Fruit fly (Drosophila melanogaster): ENCODE results near the gene yellow-c.

Gene yellow-c

DNA sequence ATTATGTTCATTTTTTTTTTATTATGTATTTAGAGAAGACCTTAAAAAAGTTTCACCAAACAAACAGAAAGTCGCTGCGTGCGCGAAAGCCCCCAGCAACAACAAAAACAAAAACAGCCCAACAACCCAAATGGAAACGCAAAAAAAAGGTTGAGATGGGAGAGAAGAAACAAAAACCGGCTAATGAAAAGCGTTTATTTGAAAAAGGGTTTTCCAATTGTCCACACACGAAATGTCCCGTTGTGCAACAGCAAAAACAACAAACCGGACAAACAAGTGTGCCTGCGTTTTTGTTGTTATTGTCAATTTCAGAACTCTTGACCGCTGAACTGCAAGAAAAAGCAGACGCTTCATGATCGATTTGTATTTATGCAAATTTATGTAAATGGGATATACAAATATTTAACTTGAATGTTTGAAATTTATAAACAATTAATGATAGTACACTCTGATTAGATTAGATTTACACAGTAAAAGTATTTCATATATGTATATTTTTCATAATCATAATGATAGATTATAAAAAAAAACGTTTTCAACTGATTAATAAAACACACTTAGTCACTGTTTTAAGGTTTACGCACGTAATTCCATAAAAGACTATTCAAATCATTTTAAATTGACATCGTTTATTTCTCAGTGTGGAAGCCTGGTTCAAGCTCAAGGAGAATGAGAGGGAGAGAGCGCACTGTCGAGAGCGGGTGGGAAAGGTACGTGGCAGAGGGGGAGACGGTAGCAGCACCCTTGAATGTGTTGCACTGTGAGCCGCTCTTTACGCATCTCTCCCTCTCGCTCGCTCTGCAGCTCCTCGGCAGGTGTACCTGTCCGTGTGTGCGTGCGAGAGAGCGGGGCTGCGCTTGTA lies 21.4 kb downstream of the yellow-c start (continued):
- no peak for TF ChIP-seq p53 (GFP tag; optimal IDR thresholded peaks at IDR 0.05)
- TF ChIP-seq twi (tag; optimal IDR thresholded peaks at IDR 0.05): peak; percentile 41
- TF ChIP-seq zen2 (GFP tag; IDR thresholded peaks at IDR 0.05; ENCODE audit: partially characterized antibody): no peak
- peak; percentile 22 for TF ChIP-seq gcm2 (GFP tag; optimal IDR thresholded peaks at IDR 0.05)
- TF ChIP-seq Nf-YC (tag; optimal IDR thresholded peaks at IDR 0.05): no peak
- peak; percentile 58 for TF ChIP-seq Fer3 (tag; optimal IDR thresholded peaks at IDR 0.05)
- peak; percentile 36 for TF ChIP-seq run (tag; optimal IDR thresholded peaks at IDR 0.05)
- no peak for TF ChIP-seq pita (GFP tag; optimal IDR thresholded peaks at IDR 0.05)
- peak; percentile 39; the same call in 1 of the 2 replicates for TF ChIP-seq toy (GFP tag; IDR thresholded peaks at IDR 0.05)
- TF ChIP-seq scrt (GFP tag; optimal IDR thresholded peaks at IDR 0.05): peak; percentile 31
- TF ChIP-seq en (GFP tag; optimal IDR thresholded peaks at IDR 0.05): no peak
- no peak for TF ChIP-seq Lim3 (GFP tag; IDR thresholded peaks at IDR 0.05)
- TF ChIP-seq unpg (GFP tag; optimal IDR thresholded peaks at IDR 0.05): peak; percentile 77
- TF ChIP-seq onecut (GFP tag; IDR thresholded peaks at IDR 0.05): peak; percentile 56
- TF ChIP-seq CG12071 (GFP tag; optimal IDR thresholded peaks at IDR 0.05): peak; percentile 11
- peak; percentile 80 for TF ChIP-seq Sox100B (GFP tag; optimal IDR thresholded peaks at IDR 0.05)
- TF ChIP-seq HmgZ (tag; optimal IDR thresholded peaks at IDR 0.05): no peak
- TF ChIP-seq CG5180 (GFP tag; optimal IDR thresholded peaks at IDR 0.05): peak; percentile 67
- TF ChIP-seq MBD-R2 (GFP tag; IDR thresholded peaks at IDR 0.05): no peak; the same call in 1 of the 2 replicates
- no peak for TF ChIP-seq ham (GFP tag; IDR thresholded peaks at IDR 0.05)
- TF ChIP-seq CG15479 (GFP tag; optimal IDR thresholded peaks at IDR 0.05): peak; percentile 35
- peak; percentile 48 for TF ChIP-seq lilli (GFP tag; optimal IDR thresholded peaks at IDR 0.05)
- TF ChIP-seq CG11247 (GFP tag; IDR thresholded peaks at IDR 0.05): no peak; the same call in none of the 2 replicates
- TF ChIP-seq CG12769 (tag; optimal IDR thresholded peaks at IDR 0.05): no peak
- TF ChIP-seq gt (GFP tag; IDR thresholded peaks at IDR 0.05): peak; percentile 45; the same call in 1 of the 2 replicates
- TF ChIP-seq Drgx (GFP tag; IDR thresholded peaks at IDR 0.05): peak; percentile 82
- peak; percentile 44 for TF ChIP-seq CG13123 (GFP tag; optimal IDR thresholded peaks at IDR 0.05)
- TF ChIP-seq cato (GFP tag; optimal IDR thresholded peaks at IDR 0.05; ENCODE audit: borderline replicate concordance): peak; percentile 53
- TF ChIP-seq mirr (GFP tag; optimal IDR thresholded peaks at IDR 0.05): no peak
- no peak for TF ChIP-seq usp (GFP tag; optimal IDR thresholded peaks at IDR 0.05)
- no peak for TF ChIP-seq z (GFP tag; IDR thresholded peaks at IDR 0.05)
- TF ChIP-seq ranshi (GFP tag; IDR thresholded peaks at IDR 0.05): peak; percentile 75
- TF ChIP-seq TFAM (GFP tag; optimal IDR thresholded peaks at IDR 0.05): peak; percentile 11
- peak; percentile 87 for TF ChIP-seq CG2678 (tag; optimal IDR thresholded peaks at IDR 0.05)
- TF ChIP-seq CG8765 (GFP tag; IDR thresholded peaks at IDR 0.05): peak; percentile 47; the same call in 1 of the 2 replicates
- peak; percentile 93 for TF ChIP-seq Elba2 (GFP tag; optimal IDR thresholded peaks at IDR 0.05)
- TF ChIP-seq Oli (tag; optimal IDR thresholded peaks at IDR 0.05): peak; percentile 74
- no peak for TF ChIP-seq Dfd (GFP tag; optimal IDR thresholded peaks at IDR 0.05)
- TF ChIP-seq NC2β (GFP tag; optimal IDR thresholded peaks at IDR 0.05): no peak
- no peak for TF ChIP-seq luna (GFP tag; optimal IDR thresholded peaks at IDR 0.05)
- no peak for TF ChIP-seq MESR4 (GFP tag; optimal IDR thresholded peaks at IDR 0.05)
- peak; percentile 37 for TF ChIP-seq kay (GFP tag; optimal IDR thresholded peaks at IDR 0.05)
- peak; percentile 74 for TF ChIP-seq CG4820 (GFP tag; optimal IDR thresholded peaks at IDR 0.05)
- peak; percentile 49 for TF ChIP-seq Chrac-16 (GFP tag; optimal IDR thresholded peaks at IDR 0.05)
- TF ChIP-seq lab (GFP tag; optimal IDR thresholded peaks at IDR 0.05): peak; percentile 72
- TF ChIP-seq YL-1 (GFP tag; optimal IDR thresholded peaks at IDR 0.05): no peak
- peak; percentile 74 for TF ChIP-seq gcm (GFP tag; optimal IDR thresholded peaks at IDR 0.05)
- TF ChIP-seq kni (GFP tag; optimal IDR thresholded peaks at IDR 0.05): no peak
- peak; percentile 85 for TF ChIP-seq Asciz (GFP tag; optimal IDR thresholded peaks at IDR 0.05)

Measured in whole organism, embryonic.